Fruit fly (Drosophila melanogaster): Measurements from ENCODE around the gene CG8209.

CG8209 gene

DNA sequence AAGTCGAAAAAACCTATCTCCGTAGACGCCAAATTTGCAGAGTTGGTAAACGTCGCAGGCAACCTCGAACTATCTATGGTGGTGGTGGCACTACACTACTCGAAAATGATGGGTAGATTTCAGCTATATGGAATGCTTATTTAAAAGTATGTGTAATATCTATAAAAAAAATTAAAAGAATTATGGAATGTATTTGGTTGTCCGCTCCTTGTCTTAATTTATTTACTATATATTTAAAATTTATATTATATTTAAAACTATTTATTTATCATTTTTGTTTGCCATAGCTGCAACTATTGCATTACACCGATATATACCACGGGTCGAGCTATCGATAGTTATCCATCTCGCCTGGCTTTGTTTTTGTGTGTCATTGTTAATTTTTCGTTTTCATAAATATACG is at the start of gene CG8209, which contains the start of gene HP4:
Gene CG8209 (plus strand): TSS at position 326 of the 403 bp plus-strand sequence.
Gene HP4 (minus strand): TSS at position 74 of the 403 bp plus-strand sequence.
- TF ChIP-seq CG17801 (GFP tag; optimal IDR thresholded peaks at IDR 0.05; ENCODE audit: partially characterized antibody): peak; percentile 88

DNA sequence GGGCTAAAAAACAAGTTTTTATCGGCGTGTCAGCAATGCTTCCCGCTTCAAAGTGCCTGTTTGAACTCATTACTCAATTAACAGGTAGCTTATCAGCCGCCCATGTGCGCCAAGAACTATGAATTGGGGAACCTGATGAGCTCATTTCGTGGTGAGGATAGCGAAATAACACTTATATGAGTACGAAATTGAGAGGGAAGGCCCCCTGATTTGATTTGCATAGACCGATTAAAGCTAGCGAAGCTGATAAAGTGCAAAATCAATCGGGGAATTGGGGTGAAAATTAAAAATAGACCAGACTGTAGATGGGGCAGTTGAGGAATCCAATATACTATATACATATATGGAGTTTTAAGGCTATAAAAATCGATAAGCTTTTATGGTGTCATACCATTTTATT is 42.0 kb upstream of the CG8209 start:
- no peak for TF ChIP-seq CG17801 (GFP tag; optimal IDR thresholded peaks at IDR 0.05; ENCODE audit: partially characterized antibody)

dm6 chr3L:7934857-7935256 is 41.3 kb upstream of the CG8209 start:
- TF ChIP-seq CG17801 (GFP tag; optimal IDR thresholded peaks at IDR 0.05; ENCODE audit: partially characterized antibody): no peak

DNA sequence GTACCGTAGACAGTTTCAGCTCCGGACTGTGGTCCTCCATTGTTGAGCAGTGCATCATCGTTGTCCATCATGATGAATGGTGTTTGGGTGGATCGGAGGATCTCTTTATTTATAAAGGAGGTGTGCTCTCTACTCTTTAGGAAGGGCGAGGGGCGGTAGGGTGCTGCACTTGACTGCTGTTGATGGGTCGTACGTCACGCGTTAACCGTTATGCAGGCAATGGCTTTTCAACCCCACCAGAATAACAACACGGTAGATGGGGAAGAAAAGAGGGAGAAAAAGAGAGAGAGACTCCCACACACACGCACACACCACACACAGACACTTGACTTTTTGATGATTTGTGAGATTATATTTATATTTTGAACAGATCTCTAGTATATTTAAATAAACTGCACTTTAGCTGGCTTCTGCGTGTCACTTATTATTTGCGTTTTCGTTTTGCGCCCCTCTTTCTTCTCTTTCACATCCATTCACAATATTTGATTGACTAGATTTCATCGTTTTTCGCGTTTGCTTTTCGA is 40.7 kb upstream of the CG8209 start:
- no peak for TF ChIP-seq CG17801 (GFP tag; optimal IDR thresholded peaks at IDR 0.05; ENCODE audit: partially characterized antibody)

- peak; percentile 16 for TF ChIP-seq CG17801 (GFP tag; optimal IDR thresholded peaks at IDR 0.05; ENCODE audit: partially characterized antibody)
Measured at dm6 chr3L:7935933-7936494, 40.2 kb upstream of the CG8209 start, which contains the start of the genes syd and Srp9. Gene syd (minus strand): TSS chr3L:7936120. Gene Srp9 (plus strand): TSS chr3L:7936373.

- TF ChIP-seq CG17801 (GFP tag; optimal IDR thresholded peaks at IDR 0.05; ENCODE audit: partially characterized antibody): no peak
Measured at dm6 chr3L:7938638-7939037, 37.6 kb upstream of the CG8209 start.

DNA sequence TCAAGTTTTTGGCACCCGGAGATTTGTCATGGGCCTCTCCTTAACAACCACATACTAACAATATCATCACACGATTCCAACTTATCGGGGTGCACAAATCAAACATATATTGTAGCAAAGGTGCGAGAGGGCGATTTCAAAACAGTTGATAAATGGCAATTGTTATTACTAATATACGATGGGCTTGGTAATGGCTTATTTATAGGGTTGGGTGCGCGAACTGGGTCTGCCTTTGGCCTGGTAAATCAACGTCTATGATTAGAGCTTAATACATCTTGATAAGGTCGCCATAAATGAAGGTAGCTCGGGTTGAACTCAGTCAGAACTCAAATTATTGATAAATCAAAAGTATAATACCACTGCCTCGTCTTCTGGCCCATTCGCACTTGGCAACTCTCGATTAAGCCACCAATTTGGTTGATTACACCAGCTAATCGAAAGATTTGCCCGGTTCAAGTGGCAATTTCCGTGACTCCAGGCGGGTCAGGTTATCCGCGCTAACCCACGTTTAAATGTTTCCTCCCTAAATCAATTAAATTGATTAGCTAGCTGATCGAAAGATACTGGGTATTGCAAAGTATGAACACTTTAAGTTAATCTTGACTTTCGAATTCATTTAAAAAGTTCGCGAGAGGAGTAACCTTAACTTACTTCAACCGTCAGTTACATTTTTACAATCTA is 35.5 kb upstream of the CG8209 start:
- TF ChIP-seq CG17801 (GFP tag; optimal IDR thresholded peaks at IDR 0.05; ENCODE audit: partially characterized antibody): no peak

- TF ChIP-seq CG17801 (GFP tag; optimal IDR thresholded peaks at IDR 0.05; ENCODE audit: partially characterized antibody): no peak
Measured at dm6 chr3L:7941514-7941913, 34.7 kb upstream of the CG8209 start.

- TF ChIP-seq CG17801 (GFP tag; optimal IDR thresholded peaks at IDR 0.05; ENCODE audit: partially characterized antibody): no peak
Measured at dm6 chr3L:7942403-7942952, 33.7 kb upstream of the CG8209 start.

DNA sequence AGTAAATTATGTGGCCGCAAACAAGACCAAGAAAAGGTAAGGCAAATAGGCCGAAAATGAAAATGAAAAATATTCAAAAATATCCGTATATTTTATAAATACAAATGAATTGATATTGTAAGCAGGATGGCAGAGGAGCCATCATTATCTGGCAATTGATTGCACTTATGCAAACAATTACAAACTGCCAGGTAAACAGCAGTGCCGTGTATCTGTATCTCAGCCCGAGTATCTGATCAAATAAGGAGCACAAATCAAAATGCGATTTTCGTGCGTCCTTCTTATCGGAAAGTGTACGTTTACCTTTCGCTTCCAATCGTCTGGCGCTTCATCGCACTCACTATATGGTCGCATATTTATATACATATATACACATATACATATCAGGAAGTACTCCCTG is 33.2 kb upstream of the CG8209 start:
- TF ChIP-seq CG17801 (GFP tag; optimal IDR thresholded peaks at IDR 0.05; ENCODE audit: partially characterized antibody): no peak

dm6 chr3L:7943950-7944349 is 32.3 kb upstream of the CG8209 start:
- TF ChIP-seq CG17801 (GFP tag; optimal IDR thresholded peaks at IDR 0.05; ENCODE audit: partially characterized antibody): no peak

dm6 chr3L:7946222-7946621 is 30.0 kb upstream of the CG8209 start, which contains the start of gene CG43880:
Gene CG43880 (minus strand): TSS chr3L:7946322.
- TF ChIP-seq CG17801 (GFP tag; optimal IDR thresholded peaks at IDR 0.05; ENCODE audit: partially characterized antibody): no peak

dm6 chr3L:7947880-7948286 is 28.3 kb upstream of the CG8209 start, which contains the start of gene exex:
Gene exex (plus strand): TSS chr3L:7948186.
- no peak for TF ChIP-seq CG17801 (GFP tag; optimal IDR thresholded peaks at IDR 0.05; ENCODE audit: partially characterized antibody)

DNA sequence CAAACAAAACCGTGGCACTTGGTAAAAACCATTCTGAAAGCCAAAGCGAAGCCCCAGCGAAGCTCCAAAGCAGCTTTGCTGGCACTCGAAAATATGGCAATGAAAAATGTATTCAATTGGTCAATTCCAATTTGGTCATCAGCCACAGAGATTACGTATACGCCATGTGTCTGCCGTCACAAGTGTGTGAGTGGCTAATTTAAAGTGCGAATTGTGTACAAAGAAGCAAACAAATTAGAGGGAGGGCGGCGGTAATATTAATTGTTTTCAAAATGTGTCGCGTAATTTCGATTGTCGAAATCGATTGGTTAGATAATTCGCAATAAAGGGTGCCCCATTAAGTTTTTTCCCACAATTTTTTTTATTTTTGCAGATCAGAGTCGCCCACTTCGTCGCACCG is 26.4 kb upstream of the CG8209 start:
- TF ChIP-seq CG17801 (GFP tag; optimal IDR thresholded peaks at IDR 0.05; ENCODE audit: partially characterized antibody): no peak

DNA sequence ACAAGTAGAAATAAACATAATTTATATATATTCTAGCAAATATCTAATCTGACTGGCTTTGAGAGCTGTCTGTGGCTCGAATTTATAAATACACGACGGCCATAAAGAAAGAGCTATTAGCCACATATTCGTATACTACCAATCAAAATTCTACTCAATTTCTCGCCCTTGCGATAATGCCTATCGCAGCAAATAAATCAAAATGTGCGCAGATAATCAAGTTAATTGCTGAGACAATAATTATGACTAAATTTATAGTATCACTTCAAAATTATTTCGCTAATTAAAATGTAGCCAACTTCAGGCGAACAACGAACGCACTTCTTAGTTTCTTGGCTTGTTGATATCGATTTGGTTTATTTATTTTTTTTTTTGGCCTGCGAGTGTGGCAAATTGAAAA is 24.4 kb upstream of the CG8209 start:
- no peak for TF ChIP-seq CG17801 (GFP tag; optimal IDR thresholded peaks at IDR 0.05; ENCODE audit: partially characterized antibody)

DNA sequence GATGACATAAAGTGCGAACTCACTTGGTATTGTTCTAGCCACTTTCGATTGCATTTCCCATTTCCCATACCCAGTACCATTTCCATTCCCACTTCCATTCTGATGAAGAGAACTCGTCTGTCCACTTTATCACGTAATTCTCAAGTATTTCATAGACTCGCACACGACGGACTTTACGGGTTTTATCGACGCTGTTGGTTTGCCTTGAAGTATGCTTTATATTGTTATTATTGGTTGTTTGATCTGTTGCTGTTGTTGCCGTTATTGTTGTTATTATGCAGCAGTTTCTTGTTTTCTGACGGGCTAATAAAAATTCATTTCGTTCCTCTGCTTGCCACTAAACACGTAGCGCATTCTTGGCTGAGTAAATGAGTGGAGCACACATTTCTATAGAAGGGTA is 23.6 kb upstream of the CG8209 start:
- no peak for TF ChIP-seq CG17801 (GFP tag; optimal IDR thresholded peaks at IDR 0.05; ENCODE audit: partially characterized antibody)
